Worm (Caenorhabditis elegans) whole organism, L1 larva: ENCODE results near the gene C28C12.12.

ENCODE experiments used
- C04F5.9 ChIP-seq: sonication (generic microtip); optimal IDR thresholded peaks from 2 replicates; lab custom pipeline; 2016; ENCODE audit warnings: missing genetic modification characterization, missing compliant biosample characterization
- F16B12.6 ChIP-seq: fragments of 150-350 bp; optimal IDR thresholded peaks from 2 replicates; lab custom pipeline; 2014; ENCODE audit warnings: missing biosample characterization, missing genetic modification characterization
- aha-1 ChIP-seq: fragments of 150-350 bp; optimal IDR thresholded peaks from 2 replicates; lab custom pipeline; 2014; ENCODE audit warnings: missing biosample characterization, missing genetic modification characterization
- ama-1 ChIP-seq: fragments of 150-350 bp; optimal IDR thresholded peaks from 2 replicates; lab custom pipeline; 2014
- blmp-1 ChIP-seq: fragments of 150-350 bp; optimal IDR thresholded peaks from 2 replicates; lab custom pipeline; 2014; ENCODE audit warnings: missing biosample characterization, missing genetic modification characterization
- ceh-63 ChIP-seq: fragments of 200-800 bp; sonication (Bioruptor generic); optimal IDR thresholded peaks from 2 replicates; lab custom pipeline; 2018; ENCODE audit warnings: mild to moderate bottlenecking, missing genetic modification characterization, missing compliant biosample characterization
- ceh-82 ChIP-seq, 3 experiments: fragments of 150-350 bp in 1 of 3; sonication (generic microtip) in 2 of 3; optimal IDR thresholded peaks; 2 replicates each; lab custom pipeline; 2014 to 2017; ENCODE audit warnings: missing biosample characterization in 3 of 3, missing genetic modification characterization in 3 of 3
- ceh-88 ChIP-seq: fragments of 200-800 bp; sonication (Bioruptor generic); IDR thresholded peaks from 2 replicates; pipeline ENCODE4 v1.3.6; 2022; ENCODE audit warnings: missing genetic modification characterization, missing compliant biosample characterization
- dsc-1 ChIP-seq: sonication (generic microtip); optimal IDR thresholded peaks from 2 replicates; lab custom pipeline; 2016; ENCODE audit warnings: mild to moderate bottlenecking, missing genetic modification characterization, missing compliant biosample characterization
- efl-1 ChIP-seq, 4 experiments: fragments of 150-350 bp; optimal IDR thresholded peaks in 3 of 4; peaks in 1 of 4; 1 replicate in 1 of 4; 2 replicates in 3 of 4; lab custom pipeline; 2014; ENCODE audit warnings: missing biosample characterization in 2 of 4, missing genetic modification characterization in 2 of 4, missing genetic modification reagents in 2 of 4
- efl-3 ChIP-seq: fragments of 200-800 bp; sonication (Bioruptor generic); optimal IDR thresholded peaks from 2 replicates; lab custom pipeline; 2018; ENCODE audit warnings: mild to moderate bottlenecking, missing genetic modification characterization, missing compliant biosample characterization
- egl-27 ChIP-seq, 2 experiments: fragments of 150-350 bp in 1 of 2; sonication (generic microtip); optimal IDR thresholded peaks; 3 replicates each; lab custom pipeline; 2017 to 2018; ENCODE audit warnings: missing biosample characterization in 2 of 2, missing genetic modification characterization in 2 of 2, missing genetic modification reagents in 2 of 2
- elt-2 ChIP-seq: sonication (generic microtip); optimal IDR thresholded peaks from 2 replicates; lab custom pipeline; 2016; ENCODE audit warnings: missing genetic modification characterization, mild to moderate bottlenecking, inconsistent platforms, missing compliant biosample characterization, missing genetic modification reagents
- elt-3 ChIP-seq, 6 experiments: fragments of 150-350 bp in 1 of 6; sonication (generic microtip); optimal IDR thresholded peaks; 2 replicates each; lab custom pipeline; 2017 to 2018; ENCODE audit warnings: missing biosample characterization in 6 of 6, missing genetic modification characterization in 6 of 6, inconsistent platforms in 1 of 6
- fos-1 ChIP-seq: fragments of 150-350 bp; optimal IDR thresholded peaks from 2 replicates; lab custom pipeline; 2014; ENCODE audit warnings: missing biosample characterization, missing genetic modification characterization
- hlh-17 ChIP-seq: fragments of 200-800 bp; sonication (Bioruptor generic); optimal IDR thresholded peaks from 2 replicates; lab custom pipeline; 2018; ENCODE audit warnings: missing genetic modification characterization, mild to moderate bottlenecking, missing compliant biosample characterization, moderate library complexity, borderline replicate concordance
- jun-1 ChIP-seq: fragments of 150-350 bp; optimal IDR thresholded peaks from 2 replicates; lab custom pipeline; 2014; ENCODE audit warnings: missing biosample characterization, missing genetic modification reagents, missing genetic modification characterization
- lin-14 ChIP-seq: fragments of 200-800 bp; sonication (Bioruptor generic); optimal IDR thresholded peaks from 2 replicates; lab custom pipeline; 2018; ENCODE audit warnings: mild to moderate bottlenecking, missing genetic modification characterization, moderate library complexity, missing compliant biosample characterization
- lin-35 ChIP-seq, 2 experiments: fragments of 150-350 bp; optimal IDR thresholded peaks; 2 replicates each; lab custom pipeline; 2014; ENCODE audit warnings: missing biosample characterization in 2 of 2, missing genetic modification characterization in 2 of 2, missing genetic modification reagents in 2 of 2
- lsy-2 ChIP-seq, 2 experiments: fragments of 150-350 bp; optimal IDR thresholded peaks; 2 replicates each; lab custom pipeline; 2014; ENCODE audit warnings: missing biosample characterization in 2 of 2, missing genetic modification characterization in 2 of 2
- mep-1 ChIP-seq: fragments of 150-350 bp; optimal IDR thresholded peaks from 2 replicates; lab custom pipeline; 2014; ENCODE audit warnings: missing biosample characterization, missing genetic modification characterization
- nhr-237 ChIP-seq: fragments of 150-350 bp; optimal IDR thresholded peaks from 2 replicates; lab custom pipeline; 2014; ENCODE audit warnings: missing biosample characterization, missing genetic modification characterization
- nhr-28 ChIP-seq: fragments of 150-350 bp; optimal IDR thresholded peaks from 2 replicates; lab custom pipeline; 2014; ENCODE audit warnings: missing biosample characterization, missing genetic modification characterization
- nhr-71 ChIP-seq: sonication (generic microtip); optimal IDR thresholded peaks from 2 replicates; lab custom pipeline; 2016; ENCODE audit warnings: mild to moderate bottlenecking, missing genetic modification characterization, moderate library complexity, missing compliant biosample characterization
- nhr-76 ChIP-seq: sonication (generic microtip); optimal IDR thresholded peaks from 2 replicates; lab custom pipeline; 2017; ENCODE audit warnings: missing biosample characterization, missing genetic modification characterization
- pax-3 ChIP-seq: fragments of 200-800 bp; sonication (Bioruptor generic); optimal IDR thresholded peaks from 2 replicates; lab custom pipeline; 2018; ENCODE audit warnings: mild to moderate bottlenecking, missing genetic modification characterization, moderate library complexity, missing compliant biosample characterization
- pqm-1 ChIP-seq: sonication (generic microtip); optimal IDR thresholded peaks from 3 replicates; lab custom pipeline; 2017; ENCODE audit warnings: missing biosample characterization, missing genetic modification characterization
- skn-1 ChIP-seq: fragments of 150-350 bp; optimal IDR thresholded peaks from 2 replicates; lab custom pipeline; 2014; ENCODE audit warnings: missing biosample characterization, missing genetic modification characterization
- snpc-4 ChIP-seq: fragments of 150-350 bp; optimal IDR thresholded peaks from 2 replicates; lab custom pipeline; 2014; ENCODE audit warnings: missing biosample characterization, missing genetic modification characterization
- snu-23 ChIP-seq: sonication (generic microtip); optimal IDR thresholded peaks from 2 replicates; lab custom pipeline; 2016; ENCODE audit warnings: missing genetic modification characterization, missing compliant biosample characterization
- sptf-1 ChIP-seq: fragments of 150-350 bp; optimal IDR thresholded peaks from 2 replicates; lab custom pipeline; 2014; ENCODE audit warnings: missing biosample characterization, missing genetic modification characterization
- sup-37 ChIP-seq: fragments of 200-800 bp; sonication (Bioruptor generic); optimal IDR thresholded peaks from 2 replicates; lab custom pipeline; 2018; ENCODE audit warnings: mild to moderate bottlenecking, missing genetic modification characterization, missing compliant biosample characterization
- tbx-2 ChIP-seq: sonication (generic microtip); optimal IDR thresholded peaks from 2 replicates; lab custom pipeline; 2016; ENCODE audit warnings: missing genetic modification characterization, missing compliant biosample characterization
- tlp-1 ChIP-seq: fragments of 150-350 bp; optimal IDR thresholded peaks from 2 replicates; lab custom pipeline; 2014; ENCODE audit warnings: missing biosample characterization, missing genetic modification characterization
- xbp-1 ChIP-seq: sonication (generic microtip); optimal IDR thresholded peaks from 2 replicates; lab custom pipeline; 2016; ENCODE audit warnings: missing genetic modification characterization, missing compliant biosample characterization

C28C12.12 gene

DNA sequence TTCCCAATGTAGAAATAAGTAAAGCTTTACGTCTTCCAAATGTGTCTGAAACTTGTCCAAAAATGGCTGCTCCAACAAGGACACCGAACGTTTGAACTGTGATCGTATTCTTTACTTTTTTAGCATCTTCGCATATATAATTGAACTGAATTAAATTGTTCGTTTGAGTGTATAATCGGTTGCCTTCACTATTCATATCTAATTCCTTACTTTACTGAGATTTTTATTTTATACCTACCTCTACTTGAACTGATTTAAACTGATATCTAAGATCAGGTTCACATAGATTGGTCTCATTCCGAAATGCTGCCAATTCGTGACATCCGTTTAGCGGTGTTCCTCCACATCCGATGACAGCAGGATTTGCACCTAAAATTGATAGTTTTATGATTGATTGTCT is 33.8 kb downstream of the C28C12.12 start:
- TF ChIP-seq efl-1 (optimal IDR thresholded peaks at IDR 0.05; lab: Kevin White, UChicago) (no peak), efl-1 (GFP tag; optimal IDR thresholded peaks at IDR 0.05 in 1 of 2; lab: Kevin White, UChicago) (peak in 1 of 2 experiments; percentile 52), elt-2 (tag; lab: Kevin White, UChicago) (no peak)

DNA sequence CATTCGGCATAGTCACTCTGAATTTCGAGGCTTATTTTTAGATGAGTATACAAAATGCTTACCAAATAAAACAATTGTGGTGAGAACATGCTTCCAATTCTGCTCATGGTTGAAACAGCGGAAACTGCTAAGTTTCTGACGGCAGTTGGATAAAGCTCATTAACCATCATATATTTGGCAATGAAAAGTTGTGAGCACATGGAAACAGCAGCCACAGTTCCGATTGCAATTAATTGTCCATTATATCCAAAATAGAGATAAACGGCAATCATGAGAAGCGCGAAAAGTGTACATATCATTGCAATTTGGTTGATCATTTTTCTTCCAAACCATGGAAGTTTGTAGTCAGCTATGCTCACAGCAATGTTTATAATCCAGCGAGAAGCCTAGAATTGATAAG is 35.0 kb downstream of the C28C12.12 start:
- TF ChIP-seq efl-1 (optimal IDR thresholded peaks at IDR 0.05; lab: Kevin White, UChicago) = no peak
- peak in 1 of 2 experiments; percentile 7 for TF ChIP-seq efl-1 (GFP tag; optimal IDR thresholded peaks at IDR 0.05 in 1 of 2; lab: Kevin White, UChicago)
- no peak for TF ChIP-seq sup-37 (GFP tag; lab: Kevin White, UChicago)

DNA sequence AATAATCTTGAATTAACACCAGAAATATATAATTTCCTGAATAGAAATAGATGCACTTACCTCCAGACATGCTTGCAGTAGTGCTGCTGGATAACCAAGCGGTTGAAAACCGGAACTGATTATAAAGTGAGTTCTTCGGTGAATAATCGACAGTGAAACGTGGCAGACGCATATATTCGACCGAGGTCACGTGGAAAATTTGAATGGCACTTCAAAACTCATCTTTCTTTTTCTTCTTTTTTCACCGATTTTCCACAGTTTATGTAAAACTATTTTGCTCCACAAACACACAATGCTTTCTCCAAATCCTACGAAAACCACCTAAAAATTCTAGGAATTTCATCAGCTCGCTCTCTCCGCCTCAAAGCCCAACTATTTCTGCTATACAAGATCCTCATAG is 36.0 kb downstream of the C28C12.12 start, which contains the start of gene ant-1.4:
ant-1.4 (minus strand) TSS at position 101 of the 400 bp plus-strand sequence.
- TF ChIP-seq dsc-1 (no peak), C04F5.9 (no peak), nhr-76 (tag; lab: Kevin White, UChicago) (no peak), tlp-1 (tag; lab: Kevin White, UChicago) (no peak), snu-23 (no peak), ama-1 (lab: Kevin White, UChicago) (no peak)

DNA sequence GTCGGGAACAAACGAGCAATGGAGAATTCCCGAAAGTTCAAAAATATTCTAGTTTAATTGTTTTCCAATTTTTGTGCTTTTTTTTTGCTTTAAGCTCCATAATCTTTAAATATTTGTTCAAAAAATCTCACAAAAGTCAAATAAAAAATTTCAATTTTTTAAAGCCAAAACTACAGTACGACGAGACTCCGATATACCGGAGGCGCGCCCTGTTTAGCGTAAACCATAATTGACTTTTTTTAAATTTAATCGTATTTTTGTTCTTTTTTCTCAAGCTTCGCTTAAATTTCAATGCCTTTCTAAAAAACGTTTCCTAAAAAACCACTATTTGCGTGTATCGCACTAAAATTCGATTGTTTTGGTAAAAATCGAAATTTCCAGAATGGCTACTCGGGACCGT is 39.3 kb downstream of the C28C12.12 start, which contains the start of gene syx-4:
syx-4 (plus strand) TSS at position 382 of the 400 bp plus-strand sequence.
- TF ChIP-seq fos-1 (no peak), egl-27 (tag; optimal IDR thresholded peaks at IDR 0.05; lab: Kevin White, UChicago) (no peak), aha-1 (no peak), pqm-1 (tag; lab: Kevin White, UChicago) (no peak), skn-1 (no peak), F16B12.6 (tag; lab: Kevin White, UChicago) (no peak)

ce11 chrIV:8454076-8454475 is 42.1 kb downstream of the C28C12.12 start:
- TF ChIP-seq elt-2 (tag; lab: Kevin White, UChicago) (peak; percentile 46), mep-1 (tag; lab: Kevin White, UChicago) (no peak), tlp-1 (tag; lab: Kevin White, UChicago) (peak; percentile 28), ceh-88 (GFP tag; lab: Robert Waterston, UW) (no peak)

- no peak for TF ChIP-seq sptf-1
- no peak for TF ChIP-seq lsy-2 (tag; optimal IDR thresholded peaks at IDR 0.05; lab: Kevin White, UChicago)
- peak; percentile 52 for TF ChIP-seq pqm-1 (tag; lab: Kevin White, UChicago)
- TF ChIP-seq nhr-71 (tag; lab: Kevin White, UChicago) = peak; percentile 6
- TF ChIP-seq efl-3 (GFP tag; lab: Kevin White, UChicago) = no peak
- TF ChIP-seq lin-35 (GFP tag; optimal IDR thresholded peaks at IDR 0.05; lab: Kevin White, UChicago) = peak in 1 of 2 experiments; percentile 2
- TF ChIP-seq snpc-4 = no peak
- no peak for TF ChIP-seq nhr-237 (tag; lab: Kevin White, UChicago)
- TF ChIP-seq xbp-1 = no peak
- TF ChIP-seq elt-2 (tag; lab: Kevin White, UChicago) = peak; percentile 96
- TF ChIP-seq ceh-63 (GFP tag; lab: Kevin White, UChicago) = no peak
- TF ChIP-seq, all 84 proteins: peak for 4
Measured at ce11 chrIV:8453178-8453577, 43.0 kb downstream of the C28C12.12 start.

ce11 chrIV:8451709-8452248 is 44.4 kb downstream of the C28C12.12 start, which contains the start of gene eppl-1:
Gene eppl-1, minus strand, starts transcription at chrIV:8451759.
- TF ChIP-seq jun-1 (tag; lab: Kevin White, UChicago) (no peak), tbx-2 (tag; lab: Kevin White, UChicago) (peak; percentile 0), ceh-82 (tag; optimal IDR thresholded peaks at IDR 0.05; lab: Kevin White, UChicago) (no peak), nhr-28 (no peak), efl-1 (optimal IDR thresholded peaks at IDR 0.05; lab: Kevin White, UChicago) (no peak), efl-1 (GFP tag; optimal IDR thresholded peaks at IDR 0.05 in 1 of 2; lab: Kevin White, UChicago) (peak in 1 of 2 experiments; percentile 13), blmp-1 (tag; lab: Kevin White, UChicago) (peak; percentile 7), pax-3 (tag; lab: Kevin White, UChicago) (no peak), lin-14 (GFP tag; lab: Kevin White, UChicago) (peak; percentile 56), nhr-71 (tag; lab: Kevin White, UChicago) (peak; percentile 9), hlh-17 (GFP tag; lab: Kevin White, UChicago) (no peak), elt-3 (tag; optimal IDR thresholded peaks at IDR 0.05; lab: Kevin White, UChicago) (peak in 2 of 6 experiments; percentile 85), elt-2 (tag; lab: Kevin White, UChicago) (peak; percentile 92)
